ENCODE assay signal across 3 fruit fly cellular contexts in genomic region chr3R:30265420-30265819, dm6.
A peak's percentile ranks its signal among the peaks of the same experiment; 100 is the strongest.
TF ChIP-seq lines count a peak whose summit lies in the region.

No protein-coding gene starts in this region.

TF ChIP-seq in whole organism, embryonic, 481 proteins besides CTCF, POLR2A, EP300 and RAD21 (continued from another document and continues in another):
- TF ChIP-seq emc (GFP tag; optimal IDR thresholded peaks at IDR 0.05; lab: Kevin White, UChicago) (no peak), slp2 (GFP tag; optimal IDR thresholded peaks at IDR 0.05; lab: Kevin White, UChicago) (no peak), odd (GFP tag; optimal IDR thresholded peaks at IDR 0.05; lab: Kevin White, UChicago) (no peak), Pdp1 (GFP tag; optimal IDR thresholded peaks at IDR 0.05; lab: Kevin White, UChicago) (peak in 1 of 2 experiments; percentile 10), luna (GFP tag; optimal IDR thresholded peaks at IDR 0.05; lab: Kevin White, UChicago) (no peak), chif (GFP tag; optimal IDR thresholded peaks at IDR 0.05; lab: Kevin White, UChicago) (peak in 1 of 2 experiments; percentile 50), Nf-YB (GFP tag; optimal IDR thresholded peaks at IDR 0.05; lab: Kevin White, UChicago) (peak; percentile 38), pnt (GFP tag; optimal IDR thresholded peaks at IDR 0.05; lab: Kevin White, UChicago) (no peak), z (GFP tag; IDR thresholded peaks at IDR 0.05; lab: Robert Waterston, UW) (no peak), Trl (optimal IDR thresholded peaks at IDR 0.05; lab: Kevin White, UChicago) (no peak), Trl (GFP tag; optimal IDR thresholded peaks at IDR 0.05; lab: Kevin White, UChicago) (no peak), Sox100B (GFP tag; optimal IDR thresholded peaks at IDR 0.05; lab: Kevin White, UChicago) (peak; percentile 7), Xbp1 (GFP tag; optimal IDR thresholded peaks at IDR 0.05; lab: Kevin White, UChicago) (peak; percentile 65), CG1024 (GFP tag; IDR thresholded peaks at IDR 0.05; lab: Robert Waterston, UW) (peak; percentile 76), CrebB (tag; optimal IDR thresholded peaks at IDR 0.05; lab: Kevin White, UChicago) (no peak), trem (tag; optimal IDR thresholded peaks at IDR 0.05; lab: Kevin White, UChicago) (peak; percentile 12), dan (GFP tag; IDR thresholded peaks at IDR 0.05; lab: Robert Waterston, UW) (no peak), CG1602 (GFP tag; optimal IDR thresholded peaks at IDR 0.05; lab: Kevin White, UChicago) (peak; percentile 48), Xrp1 (GFP tag; IDR thresholded peaks at IDR 0.05; lab: Robert Waterston, UW) (peak; percentile 74), lola (GFP tag; optimal IDR thresholded peaks at IDR 0.05; lab: Kevin White, UChicago) (peak in 1 of 3 experiments; percentile 53), CG7357 (GFP tag; IDR thresholded peaks at IDR 0.05; lab: Robert Waterston, UW) (peak; percentile 44; the same call in 1 of the 3 replicates), CG12942 (GFP tag; optimal IDR thresholded peaks at IDR 0.05; lab: Kevin White, UChicago) (no peak), gfzf (GFP tag; optimal IDR thresholded peaks at IDR 0.05; lab: Kevin White, UChicago) (no peak), NFAT (GFP tag; IDR thresholded peaks at IDR 0.05; lab: Robert Waterston, UW) (0 out of 2 replicates have a peak, but pooled peaks have one; percentile 12), CG8478 (optimal IDR thresholded peaks at IDR 0.05; lab: Kevin White, UChicago) (no peak), pros (GFP tag; optimal IDR thresholded peaks at IDR 0.05; lab: Kevin White, UChicago) (no peak), CG3281 (GFP tag; optimal IDR thresholded peaks at IDR 0.05; lab: Kevin White, UChicago) (no peak), CG5953 (GFP tag; IDR thresholded peaks at IDR 0.05; lab: Robert Waterston, UW) (0 out of 2 replicates have a peak, but pooled peaks have one; percentile 47), dysf (GFP tag; IDR thresholded peaks at IDR 0.05; lab: Robert Waterston, UW) (peak; percentile 66), ERR (GFP tag; optimal IDR thresholded peaks at IDR 0.05; lab: Kevin White, UChicago) (no peak), ewg (GFP tag; optimal IDR thresholded peaks at IDR 0.05; lab: Kevin White, UChicago) (peak; percentile 53), pan (optimal IDR thresholded peaks at IDR 0.05; lab: Kevin White, UChicago) (no peak), pan (GFP tag; optimal IDR thresholded peaks at IDR 0.05 in 1 of 2, IDR thresholded peaks at IDR 0.05 in 1 of 2) (peak in 1 of 2 experiments; percentile 60), az2 (GFP tag; optimal IDR thresholded peaks at IDR 0.05; lab: Kevin White, UChicago) (peak; percentile 60), Blimp-1 (GFP tag; optimal IDR thresholded peaks at IDR 0.05; lab: Kevin White, UChicago) (peak; percentile 58), CG7745 (tag; optimal IDR thresholded peaks at IDR 0.05; lab: Kevin White, UChicago) (no peak), CG14014 (GFP tag; IDR thresholded peaks at IDR 0.05; lab: Robert Waterston, UW) (no peak), nerfin-1 (tag; optimal IDR thresholded peaks at IDR 0.05; lab: Kevin White, UChicago) (peak; percentile 17), hkb (optimal IDR thresholded peaks at IDR 0.05; lab: Kevin White, UChicago) (no peak), hkb (GFP tag; IDR thresholded peaks at IDR 0.05; lab: Robert Waterston, UW) (peak; percentile 47; the same call in 1 of the 2 replicates), Oli (tag; optimal IDR thresholded peaks at IDR 0.05; lab: Kevin White, UChicago) (peak; percentile 69), crc (GFP tag; optimal IDR thresholded peaks at IDR 0.05; lab: Kevin White, UChicago) (no peak), knrl (GFP tag; IDR thresholded peaks at IDR 0.05; lab: Robert Waterston, UW; ENCODE audit: partially characterized antibody) (no peak), CG18599 (GFP tag; optimal IDR thresholded peaks at IDR 0.05; lab: Kevin White, UChicago) (peak; percentile 15)

TF ChIP-seq in whole organism, prepupa, 60 proteins besides CTCF, POLR2A, EP300 and RAD21 (continued from another document):
- TF ChIP-seq CG1621 (tag; optimal IDR thresholded peaks at IDR 0.05; lab: Kevin White, UChicago) (peak; percentile 96), salr (GFP tag; optimal IDR thresholded peaks at IDR 0.05; lab: Kevin White, UChicago) (peak; percentile 94 to 97), Ets21C (GFP tag; optimal IDR thresholded peaks at IDR 0.05; lab: Kevin White, UChicago) (peak; percentile 66), Gug (GFP tag; IDR thresholded peaks at IDR 0.05; lab: Robert Waterston, UW) (peak; percentile 96), CG34406 (GFP tag; optimal IDR thresholded peaks at IDR 0.05; lab: Kevin White, UChicago) (peak; percentile 91), svp (GFP tag; lab: Kevin White, UChicago) (peak; percentile 90), CG6792 (GFP tag; optimal IDR thresholded peaks at IDR 0.05; lab: Kevin White, UChicago) (peak; percentile 90), Met (GFP tag; optimal IDR thresholded peaks at IDR 0.05; lab: Kevin White, UChicago) (peak; percentile 87), CG15336 (GFP tag; IDR thresholded peaks at IDR 0.05; lab: Robert Waterston, UW) (peak; percentile 97), achi (GFP tag; optimal IDR thresholded peaks at IDR 0.05; lab: Kevin White, UChicago) (peak; percentile 92), ss (GFP tag; optimal IDR thresholded peaks at IDR 0.05; lab: Kevin White, UChicago) (peak; percentile 94 to 97), pdm3 (GFP tag; optimal IDR thresholded peaks at IDR 0.05; lab: Kevin White, UChicago) (peak; percentile 95), CG10631 (GFP tag; optimal IDR thresholded peaks at IDR 0.05; lab: Kevin White, UChicago) (peak; percentile 98), Eip75B (GFP tag; optimal IDR thresholded peaks at IDR 0.05; lab: Kevin White, UChicago) (peak; percentile 92), CG11902 (GFP tag; optimal IDR thresholded peaks at IDR 0.05; lab: Kevin White, UChicago) (peak; percentile 71), CG6276 (GFP tag; optimal IDR thresholded peaks at IDR 0.05; lab: Kevin White, UChicago) (peak; percentile 79), esn (GFP tag; optimal IDR thresholded peaks at IDR 0.05; lab: Kevin White, UChicago) (peak; percentile 89), CG9139 (GFP tag; optimal IDR thresholded peaks at IDR 0.05; lab: Kevin White, UChicago) (peak; percentile 93), CG6163 (GFP tag; IDR thresholded peaks at IDR 0.05; lab: Robert Waterston, UW) (peak; percentile 99), lz (GFP tag; optimal IDR thresholded peaks at IDR 0.05; lab: Kevin White, UChicago) (peak; percentile 84), CG32006 (GFP tag; optimal IDR thresholded peaks at IDR 0.05; lab: Kevin White, UChicago) (peak; percentile 94), Blimp-1 (GFP tag; optimal IDR thresholded peaks at IDR 0.05; lab: Kevin White, UChicago) (peak; percentile 47), CG7368 (GFP tag; optimal IDR thresholded peaks at IDR 0.05; lab: Kevin White, UChicago) (peak; percentile 90), CG8119 (GFP tag; IDR thresholded peaks at IDR 0.05; lab: Robert Waterston, UW) (peak; percentile 96), dsx (GFP tag; optimal IDR thresholded peaks at IDR 0.05; lab: Kevin White, UChicago; ENCODE audit: poor library complexity, severe bottlenecking) (peak; percentile 96), CG16779 (tag; optimal IDR thresholded peaks at IDR 0.05; lab: Kevin White, UChicago) (peak; percentile 75), Smox (GFP tag; optimal IDR thresholded peaks at IDR 0.05; lab: Kevin White, UChicago) (peak; percentile 85), CG3032 (tag; optimal IDR thresholded peaks at IDR 0.05; lab: Kevin White, UChicago) (peak; percentile 97), CG6808 (GFP tag; optimal IDR thresholded peaks at IDR 0.05; lab: Kevin White, UChicago) (peak; percentile 96), topi (GFP tag; optimal IDR thresholded peaks at IDR 0.05; lab: Kevin White, UChicago) (peak; percentile 83), Hr39 (GFP tag; optimal IDR thresholded peaks at IDR 0.05; lab: Kevin White, UChicago) (peak; percentile 82), dac (GFP tag; optimal IDR thresholded peaks at IDR 0.05; lab: Kevin White, UChicago) (peak; percentile 84), Eip93F (GFP tag; optimal IDR thresholded peaks at IDR 0.05; lab: Kevin White, UChicago) (peak; percentile 65), Hr4 (GFP tag; optimal IDR thresholded peaks at IDR 0.05; lab: Kevin White, UChicago) (peak; percentile 96), Ets96B (tag; optimal IDR thresholded peaks at IDR 0.05; lab: Kevin White, UChicago) (peak; percentile 95), CG8319 (GFP tag; optimal IDR thresholded peaks at IDR 0.05; lab: Kevin White, UChicago) (peak; percentile 78), CG11762 (GFP tag; optimal IDR thresholded peaks at IDR 0.05; lab: Kevin White, UChicago; ENCODE audit: insufficient read depth) (peak; percentile 86), CG3919 (GFP tag; optimal IDR thresholded peaks at IDR 0.05; lab: Kevin White, UChicago) (peak; percentile 94), CG11294 (GFP tag; IDR thresholded peaks at IDR 0.05; lab: Robert Waterston, UW) (peak; percentile 94), fd59A (GFP tag; optimal IDR thresholded peaks at IDR 0.05; lab: Kevin White, UChicago) (peak; percentile 97)

TF ChIP-seq in whole organism, wandering third instar larva, 38 proteins besides CTCF, POLR2A, EP300 and RAD21 (continued from another document):
- no peak for TF ChIP-seq usp (GFP tag; optimal IDR thresholded peaks at IDR 0.05; lab: Kevin White, UChicago)
- peak; percentile 92 for TF ChIP-seq HLH106 (tag; optimal IDR thresholded peaks at IDR 0.05; lab: Kevin White, UChicago)
- TF ChIP-seq ey (GFP tag; optimal IDR thresholded peaks at IDR 0.05; lab: Kevin White, UChicago) = peak; percentile 90
- TF ChIP-seq tai (GFP tag; optimal IDR thresholded peaks at IDR 0.05; lab: Kevin White, UChicago) = peak; percentile 84
- peak; percentile 82 for TF ChIP-seq CrebA (GFP tag; optimal IDR thresholded peaks at IDR 0.05; lab: Kevin White, UChicago; ENCODE audit: borderline replicate concordance)
- TF ChIP-seq pan (optimal IDR thresholded peaks at IDR 0.05; lab: Kevin White, UChicago) = no peak
- TF ChIP-seq psq (GFP tag; optimal IDR thresholded peaks at IDR 0.05; lab: Kevin White, UChicago) = peak; percentile 87
- peak; percentile 20 for TF ChIP-seq dsf (GFP tag; optimal IDR thresholded peaks at IDR 0.05; lab: Kevin White, UChicago; ENCODE audit: borderline replicate concordance)
- no peak for TF ChIP-seq Abd-B (GFP tag; optimal IDR thresholded peaks at IDR 0.05; lab: Kevin White, UChicago)
- peak; percentile 76 for TF ChIP-seq CG32264 (GFP tag; optimal IDR thresholded peaks at IDR 0.05; lab: Kevin White, UChicago)
- TF ChIP-seq br (GFP tag; optimal IDR thresholded peaks at IDR 0.05; lab: Kevin White, UChicago) = peak; percentile 89
- peak; percentile 67 for TF ChIP-seq dmrt93B (GFP tag; optimal IDR thresholded peaks at IDR 0.05; lab: Kevin White, UChicago)
- TF ChIP-seq Hr83 (GFP tag; optimal IDR thresholded peaks at IDR 0.05; lab: Kevin White, UChicago; ENCODE audit: poor library complexity, severe bottlenecking) = no peak
TF ChIP-seq in whole organism, wandering third instar larva: peak in this region for 25.
